Fruit fly (Drosophila melanogaster) whole organism, embryonic: ENCODE data around the gene Mst98Ca.
A peak's percentile ranks its signal among the peaks of the same experiment; 100 is the strongest.

Experiments used
- Adf1 ChIP-seq: fragments of 200-800 bp; sonication (Bioruptor generic); IDR thresholded peaks from 2 replicates; pipeline ENCODE4 v1.3.6; 2022; ENCODE audit warnings: missing biosample characterization, missing genetic modification characterization
- CG10321 ChIP-seq: fragments of 200-800 bp; sonication (Bioruptor generic); IDR thresholded peaks from 2 replicates; pipeline ENCODE4 v1.3.6; 2022; ENCODE audit warnings: missing biosample characterization, missing genetic modification characterization
- CG10979 ChIP-seq: fragments of 200-800 bp; sonication (Bioruptor generic); optimal IDR thresholded peaks from 2 replicates; lab custom pipeline; 2018; ENCODE audit warnings: missing biosample characterization, mild to moderate bottlenecking, missing genetic modification characterization, moderate library complexity
- CG11696 ChIP-seq: fragments of 200-800 bp; sonication (Bioruptor generic); IDR thresholded peaks from 2 replicates; pipeline ENCODE4 v1.3.6; 2022; ENCODE audit warnings: missing biosample characterization, missing genetic modification characterization
- CG13296 ChIP-seq: fragments of 200-800 bp; sonication (Bioruptor generic); optimal IDR thresholded peaks from 3 replicates; lab custom pipeline; 2018; ENCODE audit warnings: missing biosample characterization, mild to moderate bottlenecking, missing genetic modification characterization
- CG14441 ChIP-seq: fragments of 200-800 bp; sonication (Bioruptor generic); IDR thresholded peaks from 2 replicates; pipeline ENCODE4 v1.3.6; 2022; ENCODE audit warnings: missing biosample characterization, missing genetic modification characterization
- CG15073 ChIP-seq: fragments of 200-800 bp; sonication (Bioruptor generic); optimal IDR thresholded peaks from 2 replicates; lab custom pipeline; 2016; ENCODE audit warnings: missing biosample characterization, missing genetic modification characterization
- CG17359 ChIP-seq: fragments of 200-800 bp; sonication (Bioruptor generic); optimal IDR thresholded peaks from 3 replicates; lab custom pipeline; 2018; ENCODE audit warnings: missing biosample characterization, mild to moderate bottlenecking, missing genetic modification characterization, moderate library complexity
- CG17829 ChIP-seq: fragments of 200-800 bp; optimal IDR thresholded peaks from 2 replicates; lab custom pipeline; 2019; ENCODE audit warnings: missing biosample characterization, mild to moderate bottlenecking, missing genetic modification characterization, moderate library complexity
- CG1832 ChIP-seq: fragments of 200-800 bp; sonication (Bioruptor generic); optimal IDR thresholded peaks from 2 replicates; lab custom pipeline; 2017; ENCODE audit warnings: missing biosample characterization, mild to moderate bottlenecking, missing genetic modification characterization, inconsistent platforms
- CG18476 ChIP-seq: fragments of 200-800 bp; sonication (Bioruptor generic); optimal IDR thresholded peaks from 2 replicates; lab custom pipeline; 2016; ENCODE audit warnings: missing biosample characterization, mild to moderate bottlenecking, missing genetic modification characterization
- CG2116 ChIP-seq: fragments of 200-800 bp; sonication (Bioruptor generic); optimal IDR thresholded peaks from 3 replicates; lab custom pipeline; 2018; ENCODE audit warnings: missing biosample characterization, mild to moderate bottlenecking, missing genetic modification characterization
- CG31365 ChIP-seq: fragments of 200-800 bp; sonication (Bioruptor generic); optimal IDR thresholded peaks from 2 replicates; lab custom pipeline; 2018; ENCODE audit warnings: missing biosample characterization, mild to moderate bottlenecking, missing genetic modification characterization
- CG31388 ChIP-seq: fragments of 200-800 bp; sonication (Bioruptor generic); optimal IDR thresholded peaks from 2 replicates; lab custom pipeline; 2016; ENCODE audit warnings: missing biosample characterization, missing genetic modification characterization
- CG33213 ChIP-seq: fragments of 200-800 bp; sonication (Bioruptor generic); optimal IDR thresholded peaks from 3 replicates; lab custom pipeline; 2016; ENCODE audit warnings: missing biosample characterization, missing genetic modification characterization
- CG4854 ChIP-seq: fragments of 200-800 bp; sonication (Bioruptor generic); optimal IDR thresholded peaks from 2 replicates; lab custom pipeline; 2016; ENCODE audit warnings: missing biosample characterization, missing genetic modification characterization, inconsistent platforms
- CG7357 ChIP-seq: fragments of 200-800 bp; sonication (Bioruptor generic); IDR thresholded peaks from 3 replicates; pipeline ENCODE4 v1.3.6; 2022; ENCODE audit warnings: missing biosample characterization, missing genetic modification characterization
- CG8290 ChIP-seq, 3 experiments: fragments of 200-800 bp; sonication (Bioruptor generic); optimal IDR thresholded peaks; 2 replicates each; lab custom pipeline; 2016 to 2019; ENCODE audit warnings: missing biosample characterization in 3 of 3, missing genetic modification characterization in 3 of 3, mild to moderate bottlenecking in 2 of 3, moderate library complexity in 1 of 3
- CG8765 ChIP-seq: fragments of 200-800 bp; sonication (Bioruptor generic); IDR thresholded peaks from 2 replicates; pipeline ENCODE4 v1.3.6; 2022; ENCODE audit warnings: missing biosample characterization, missing genetic modification characterization
- CG9932 ChIP-seq: fragments of 200-800 bp; sonication (Bioruptor generic); IDR thresholded peaks from 2 replicates; pipeline ENCODE4 v1.3.6; 2022; ENCODE audit warnings: missing biosample characterization, missing genetic modification characterization
- Doc2 ChIP-seq: fragments of 200-800 bp; sonication (Bioruptor generic); IDR thresholded peaks from 2 replicates; pipeline ENCODE4 v1.3.6; 2022; ENCODE audit warnings: missing biosample characterization, missing genetic modification characterization
- Hand ChIP-seq: fragments of 200-800 bp; sonication (Bioruptor generic); optimal IDR thresholded peaks from 2 replicates; lab custom pipeline; 2017; ENCODE audit warnings: mild to moderate bottlenecking, missing biosample characterization, missing genetic modification reagents, missing genetic modification characterization
- Hsf ChIP-seq: fragments of 200-800 bp; sonication (Bioruptor generic); optimal IDR thresholded peaks from 3 replicates; lab custom pipeline; 2016; ENCODE audit warnings: missing biosample characterization, missing genetic modification characterization
- Max ChIP-seq: fragments of 200-800 bp; sonication (Bioruptor generic); optimal IDR thresholded peaks from 2 replicates; lab custom pipeline; 2016; ENCODE audit warnings: missing biosample characterization, mild to moderate bottlenecking, missing genetic modification characterization
- NC2α ChIP-seq: fragments of 200-800 bp; sonication (Bioruptor generic); optimal IDR thresholded peaks from 2 replicates; lab custom pipeline; 2016; ENCODE audit warnings: missing biosample characterization, missing genetic modification characterization
- Opbp ChIP-seq: fragments of 200-800 bp; sonication (Bioruptor generic); IDR thresholded peaks from 3 replicates; pipeline ENCODE4 v1.3.6; 2022; ENCODE audit warnings: missing biosample characterization, missing genetic modification characterization; ENCODE audit not compliant: partially characterized antibody
- Optix ChIP-seq: fragments of 200-800 bp; sonication (Bioruptor generic); IDR thresholded peaks from 3 replicates; pipeline ENCODE4 v1.3.6; 2022; ENCODE audit warnings: missing biosample characterization, missing genetic modification characterization
- Poxn ChIP-seq: fragments of 200-800 bp; sonication (Bioruptor generic); IDR thresholded peaks from 2 replicates; pipeline ENCODE4 v1.3.6; 2022; ENCODE audit warnings: missing biosample characterization, missing genetic modification characterization
- Ssrp ChIP-seq: fragments of 200-800 bp; sonication (Bioruptor generic); optimal IDR thresholded peaks from 2 replicates; lab custom pipeline; 2018; ENCODE audit warnings: missing biosample characterization, mild to moderate bottlenecking, missing genetic modification characterization, moderate library complexity
- Trl ChIP-seq, 3 experiments: fragments of >200 bp in 2 of 3; fragments of 200-800 bp in 1 of 3; sonication (Bioruptor generic) in 1 of 3; optimal IDR thresholded peaks; 2 replicates in 1 of 3; 3 replicates in 2 of 3; lab custom pipeline; 2016 to 2017; ENCODE audit warnings: missing biosample characterization in 1 of 3, missing genetic modification characterization in 1 of 3
- ash1 ChIP-seq: fragments of 200-800 bp; sonication (Bioruptor generic); optimal IDR thresholded peaks from 2 replicates; lab custom pipeline; 2018; ENCODE audit warnings: missing biosample characterization, mild to moderate bottlenecking, missing genetic modification characterization
- bsh ChIP-seq, 2 experiments: fragments of 200-800 bp; sonication (Bioruptor generic); optimal IDR thresholded peaks; 2 replicates each; lab custom pipeline; 2017 to 2018; ENCODE audit warnings: mild to moderate bottlenecking in 2 of 2, missing biosample characterization in 2 of 2, missing genetic modification characterization in 2 of 2, moderate library complexity in 1 of 2
- chm ChIP-seq: fragments of 200-800 bp; sonication (Bioruptor generic); IDR thresholded peaks from 2 replicates; pipeline ENCODE4 v1.3.6; 2022; ENCODE audit warnings: missing biosample characterization, missing genetic modification characterization
- dpn ChIP-seq, 2 experiments: fragments of 200-800 bp; sonication (Bioruptor generic); optimal IDR thresholded peaks; 3 replicates each; lab custom pipeline; 2016; ENCODE audit warnings: missing biosample characterization in 2 of 2, missing genetic modification characterization in 2 of 2
- en ChIP-seq: fragments of 200-800 bp; sonication (Bioruptor generic); optimal IDR thresholded peaks from 2 replicates; lab custom pipeline; 2016; ENCODE audit warnings: missing biosample characterization, missing genetic modification characterization
- gce ChIP-seq: fragments of 200-800 bp; sonication (Bioruptor generic); IDR thresholded peaks from 3 replicates; pipeline ENCODE4 v1.3.6; 2022; ENCODE audit warnings: missing biosample characterization, missing genetic modification characterization
- gem ChIP-seq: fragments of 200-800 bp; sonication (Bioruptor generic); optimal IDR thresholded peaks from 2 replicates; lab custom pipeline; 2019; ENCODE audit warnings: missing biosample characterization, mild to moderate bottlenecking, missing genetic modification characterization, moderate library complexity
- gro ChIP-seq: fragments of 200-800 bp; sonication (Bioruptor generic); optimal IDR thresholded peaks from 2 replicates; lab custom pipeline; 2016; ENCODE audit warnings: missing biosample characterization, missing genetic modification characterization
- gsb-n ChIP-seq: fragments of 200-800 bp; sonication (Bioruptor generic); optimal IDR thresholded peaks from 3 replicates; lab custom pipeline; 2018; ENCODE audit warnings: missing biosample characterization, mild to moderate bottlenecking, missing genetic modification characterization
- insv ChIP-seq, 2 experiments: fragments of 200-800 bp; sonication (Bioruptor generic); optimal IDR thresholded peaks; 3 replicates each; lab custom pipeline; 2016 to 2018; ENCODE audit warnings: missing biosample characterization in 2 of 2, missing genetic modification characterization in 2 of 2
- kni ChIP-seq: fragments of 200-800 bp; sonication (Bioruptor generic); optimal IDR thresholded peaks from 3 replicates; lab custom pipeline; 2017; ENCODE audit warnings: mild to moderate bottlenecking, missing biosample characterization, missing genetic modification reagents, missing genetic modification characterization
- nom ChIP-seq: fragments of 200-800 bp; sonication (Bioruptor generic); optimal IDR thresholded peaks from 2 replicates; lab custom pipeline; 2017; ENCODE audit warnings: missing biosample characterization, missing genetic modification characterization, mild to moderate bottlenecking, moderate library complexity, missing genetic modification reagents
- pho ChIP-seq: fragments of 200-800 bp; sonication (Bioruptor generic); optimal IDR thresholded peaks from 2 replicates; lab custom pipeline; 2016; ENCODE audit warnings: missing biosample characterization, missing genetic modification characterization
- phol ChIP-seq: fragments of 200-800 bp; sonication (Bioruptor generic); optimal IDR thresholded peaks from 3 replicates; lab custom pipeline; 2018; ENCODE audit warnings: missing biosample characterization, mild to moderate bottlenecking, missing genetic modification characterization, moderate library complexity
- pros ChIP-seq: fragments of 200-800 bp; sonication (Bioruptor generic); optimal IDR thresholded peaks from 3 replicates; lab custom pipeline; 2019; ENCODE audit warnings: missing biosample characterization, mild to moderate bottlenecking, missing genetic modification characterization, moderate library complexity
- schlank ChIP-seq: fragments of 200-800 bp; sonication (Bioruptor generic); optimal IDR thresholded peaks from 2 replicates; lab custom pipeline; 2018; ENCODE audit warnings: missing biosample characterization, mild to moderate bottlenecking, missing genetic modification characterization
- sima ChIP-seq: fragments of 200-800 bp; sonication (Bioruptor generic); optimal IDR thresholded peaks from 2 replicates; lab custom pipeline; 2016; ENCODE audit warnings: missing biosample characterization, missing genetic modification characterization
- sug ChIP-seq: fragments of 200-800 bp; optimal IDR thresholded peaks from 2 replicates; lab custom pipeline; 2019; ENCODE audit warnings: missing biosample characterization, mild to moderate bottlenecking, missing genetic modification characterization, moderate library complexity

Gene Mst98Ca

dm6 chr3R:28328780-28329546 is 37.8 kb downstream of the Mst98Ca start (continued):
- peak; percentile 80 for TF ChIP-seq CG14441
- TF ChIP-seq CG31365 (tag; lab: Kevin White, UChicago) = peak; percentile 5
- TF ChIP-seq CG8290 (GFP tag; optimal IDR thresholded peaks at IDR 0.05; lab: Kevin White, UChicago) = peak; percentile 68
- peak; percentile 74 to 85 for TF ChIP-seq CG8290 (tag; optimal IDR thresholded peaks at IDR 0.05; lab: Kevin White, UChicago)
- peak; percentile 95 for TF ChIP-seq chm (GFP tag; lab: Robert Waterston, UW)
- peak; percentile 21 to 73 for TF ChIP-seq dpn (GFP tag; optimal IDR thresholded peaks at IDR 0.05; lab: Kevin White, UChicago)
- peak; percentile 52 for TF ChIP-seq CG10979
- TF ChIP-seq Hand = peak; percentile 71
- peak; percentile 87 for TF ChIP-seq sug (tag; lab: Kevin White, UChicago)
- peak; percentile 77 for TF ChIP-seq CG4854 (GFP tag; lab: Kevin White, UChicago)
- no peak for TF ChIP-seq CG10321 (GFP tag; lab: Robert Waterston, UW)
- peak; percentile 70 for TF ChIP-seq gem (tag; lab: Kevin White, UChicago)
- TF ChIP-seq Trl (optimal IDR thresholded peaks at IDR 0.05; lab: Kevin White, UChicago) = no peak
- TF ChIP-seq Trl (GFP tag; optimal IDR thresholded peaks at IDR 0.05; lab: Kevin White, UChicago) = peak; percentile 80
- peak; percentile 55 for TF ChIP-seq Adf1 (GFP tag; lab: Robert Waterston, UW)
- peak; percentile 21 for TF ChIP-seq CG13296 (GFP tag; lab: Kevin White, UChicago)
- TF ChIP-seq CG33213 (GFP tag; lab: Kevin White, UChicago) = peak; percentile 84
- TF ChIP-seq CG9932 (GFP tag; lab: Robert Waterston, UW) = peak; percentile 89
- peak; percentile 11 for TF ChIP-seq CG31388
- TF ChIP-seq Optix = no peak
- peak; percentile 56; the same call in 1 of the 2 replicates for TF ChIP-seq Poxn (GFP tag; lab: Robert Waterston, UW)
- TF ChIP-seq bsh (GFP tag; optimal IDR thresholded peaks at IDR 0.05; lab: Kevin White, UChicago) = peak; percentile 30 to 80
- TF ChIP-seq insv (GFP tag; optimal IDR thresholded peaks at IDR 0.05; lab: Kevin White, UChicago) = peak in 1 of 2 experiments; percentile 46
- TF ChIP-seq schlank (tag; lab: Kevin White, UChicago) = peak; percentile 60
- TF ChIP-seq CG17829 (tag; lab: Kevin White, UChicago) = no peak
- peak; percentile 16 for TF ChIP-seq Ssrp
- TF ChIP-seq nom (GFP tag; lab: Kevin White, UChicago) = no peak
- peak; percentile 51 for TF ChIP-seq sima (GFP tag; lab: Kevin White, UChicago)
- peak; percentile 30; the same call in 1 of the 3 replicates for TF ChIP-seq CG7357 (GFP tag; lab: Robert Waterston, UW)
- no peak; the same call in 1 of the 2 replicates for TF ChIP-seq CG8765
- TF ChIP-seq CG2116 (GFP tag; lab: Kevin White, UChicago) = peak; percentile 26
- no peak for TF ChIP-seq Opbp (GFP tag; lab: Robert Waterston, UW)
- peak; percentile 74 for TF ChIP-seq gro (GFP tag; lab: Kevin White, UChicago)
- TF ChIP-seq Doc2 (GFP tag; lab: Robert Waterston, UW) = no peak
- peak; percentile 72; the same call in 2 of the 3 replicates for TF ChIP-seq gce (GFP tag; lab: Robert Waterston, UW)
- TF ChIP-seq gsb-n = peak; percentile 78
- peak; percentile 43 for TF ChIP-seq CG11696
- TF ChIP-seq CG17359 (tag; lab: Kevin White, UChicago) = peak; percentile 76
- TF ChIP-seq CG1832 = no peak
- TF ChIP-seq ash1 (GFP tag; lab: Kevin White, UChicago) = no peak
- TF ChIP-seq phol = peak; percentile 17
- peak; percentile 70 for TF ChIP-seq kni (GFP tag; lab: Kevin White, UChicago)
- peak; percentile 62 for TF ChIP-seq CG18476 (GFP tag; lab: Kevin White, UChicago)
- peak; percentile 24 for TF ChIP-seq en
- TF ChIP-seq pros (GFP tag; lab: Kevin White, UChicago) = no peak
- TF ChIP-seq pho = peak; percentile 76
- TF ChIP-seq CG15073 (GFP tag; lab: Kevin White, UChicago) = peak; percentile 32
- TF ChIP-seq Hsf (GFP tag; lab: Kevin White, UChicago) = peak; percentile 49
- peak; percentile 71 for TF ChIP-seq Max (GFP tag; lab: Kevin White, UChicago)
- TF ChIP-seq NC2α (GFP tag; lab: Kevin White, UChicago) = peak; percentile 74
